Worm (Caenorhabditis elegans): Measurements from ENCODE around the gene dct-11.

dct-11 gene

ce11 chrX:5848703-5849102 is 9.1 kb upstream of the dct-11 start, which contains the start of gene atat-2 (continued):
- no peak for TF ChIP-seq lim-7 (GFP tag; IDR thresholded peaks at IDR 0.05)
- no peak for TF ChIP-seq aly-2 (tag; optimal IDR thresholded peaks at IDR 0.05)
- no peak for TF ChIP-seq ceh-28 (tag; optimal IDR thresholded peaks at IDR 0.05)
- no peak for TF ChIP-seq daf-19 (GFP tag; conservative IDR thresholded peaks at IDR 0.05)
- TF ChIP-seq lin-13 (GFP tag; optimal IDR thresholded peaks at IDR 0.05): no peak
- TF ChIP-seq rbr-2 (tag; optimal IDR thresholded peaks at IDR 0.05): no peak
- TF ChIP-seq tag-97 (GFP tag; IDR thresholded peaks at IDR 0.05): no peak
- no peak for TF ChIP-seq ztf-11 (tag; optimal IDR thresholded peaks at IDR 0.05)
- TF ChIP-seq mes-2 (tag; optimal IDR thresholded peaks at IDR 0.05; ENCODE audit: poor library complexity, severe bottlenecking): no peak
- TF ChIP-seq unc-130 (GFP tag; optimal IDR thresholded peaks at IDR 0.05): no peak
- no peak for TF ChIP-seq ces-1 (GFP tag; optimal IDR thresholded peaks at IDR 0.05)
- no peak for TF ChIP-seq lin-38 (GFP tag; IDR thresholded peaks at IDR 0.05)
- TF ChIP-seq spr-3 (GFP tag; optimal IDR thresholded peaks at IDR 0.05): no peak
- TF ChIP-seq nhr-10 (tag; optimal IDR thresholded peaks at IDR 0.05): no peak
- TF ChIP-seq ceh-44 (GFP tag; IDR thresholded peaks at IDR 0.05): no peak
- no peak for TF ChIP-seq egl-27 (tag; optimal IDR thresholded peaks at IDR 0.05)
- TF ChIP-seq R02D3.7 (tag; optimal IDR thresholded peaks at IDR 0.05): no peak
- TF ChIP-seq T20F7.1 (GFP tag; optimal IDR thresholded peaks at IDR 0.05): no peak
- TF ChIP-seq ceh-62 (tag; optimal IDR thresholded peaks at IDR 0.05): no peak
- TF ChIP-seq nhr-28 (tag; optimal IDR thresholded peaks at IDR 0.05): peak; percentile 57
- TF ChIP-seq unc-39 (tag; optimal IDR thresholded peaks at IDR 0.05): no peak
- TF ChIP-seq F37D6.2 (tag; optimal IDR thresholded peaks at IDR 0.05): no peak
- TF ChIP-seq ceh-20 (GFP tag; IDR thresholded peaks at IDR 0.05): no peak
- TF ChIP-seq hif-1 (tag; optimal IDR thresholded peaks at IDR 0.05): no peak
- TF ChIP-seq pqm-1 (tag; optimal IDR thresholded peaks at IDR 0.05): no peak
- no peak for TF ChIP-seq ctbp-1 (GFP tag; IDR thresholded peaks at IDR 0.05)
- TF ChIP-seq madf-5 (GFP tag; IDR thresholded peaks at IDR 0.05): no peak
- TF ChIP-seq mxl-3 (GFP tag; optimal IDR thresholded peaks at IDR 0.05): peak; percentile 52
- no peak for TF ChIP-seq nhr-41 (GFP tag; IDR thresholded peaks at IDR 0.05)
- no peak for TF ChIP-seq pha-4 (GFP tag; IDR thresholded peaks at IDR 0.05)
- no peak for TF ChIP-seq pha-4 (tag; optimal IDR thresholded peaks at IDR 0.05)
- no peak for TF ChIP-seq duxl-1 (tag; optimal IDR thresholded peaks at IDR 0.05; ENCODE audit: poor library complexity)
- peak; percentile 15 for TF ChIP-seq hlh-11 (tag; optimal IDR thresholded peaks at IDR 0.05)
- TF ChIP-seq tra-1 (GFP tag; IDR thresholded peaks at IDR 0.05): no peak
- no peak for TF ChIP-seq spr-1 (tag; optimal IDR thresholded peaks at IDR 0.05)
- no peak for TF ChIP-seq php-3 (GFP tag; IDR thresholded peaks at IDR 0.05)
- no peak for TF ChIP-seq nhr-42 (GFP tag; IDR thresholded peaks at IDR 0.05)
- no peak for TF ChIP-seq daf-12 (tag; optimal IDR thresholded peaks at IDR 0.05)
- no peak for TF ChIP-seq lin-15B (tag; optimal IDR thresholded peaks at IDR 0.05)
- TF ChIP-seq snpc-1.2 (GFP tag; IDR thresholded peaks at IDR 0.05): no peak
- TF ChIP-seq skn-1 (tag; optimal IDR thresholded peaks at IDR 0.05): no peak
- no peak for TF ChIP-seq Y48G9A.11 (GFP tag; IDR thresholded peaks at IDR 0.05)
- no peak for TF ChIP-seq F10B5.3 (tag; optimal IDR thresholded peaks at IDR 0.05)
- no peak for TF ChIP-seq zfp-3 (GFP tag; conservative IDR thresholded peaks at IDR 0.05)
- no peak for TF ChIP-seq nhr-48 (tag; optimal IDR thresholded peaks at IDR 0.05)
- no peak for TF ChIP-seq vab-7 (GFP tag; IDR thresholded peaks at IDR 0.05)
- TF ChIP-seq zip-2 (tag; optimal IDR thresholded peaks at IDR 0.05): no peak
- TF ChIP-seq dve-1 (tag; optimal IDR thresholded peaks at IDR 0.05; ENCODE audit: insufficient read depth): no peak
- TF ChIP-seq lir-3 (tag; optimal IDR thresholded peaks at IDR 0.05): no peak
- TF ChIP-seq lin-1 (GFP tag; IDR thresholded peaks at IDR 0.05): no peak

Data from whole organism, L4 larva.